Worm (Caenorhabditis elegans): Measurements from ENCODE around the gene magu-1.

ce11 chrIII:418649-419048, 52.9 kb downstream of the magu-1 start, which contains the start of gene stim-1:
- no peak for TF ChIP-seq unc-62 (GFP tag; optimal IDR thresholded peaks at IDR 0.05)
- no peak for TF ChIP-seq lsy-2 (tag; optimal IDR thresholded peaks at IDR 0.05)
- no peak for TF ChIP-seq isw-1 (GFP tag; IDR thresholded peaks at IDR 0.05)
- no peak for TF ChIP-seq unc-130 (tag; optimal IDR thresholded peaks at IDR 0.05)

All from whole organism, L1 larva.